Fruit fly (Drosophila melanogaster): ENCODE measurements around the gene CG10132.
A peak's percentile ranks its signal among the peaks of the same experiment; 100 is the strongest.

Gene CG10132

DNA sequence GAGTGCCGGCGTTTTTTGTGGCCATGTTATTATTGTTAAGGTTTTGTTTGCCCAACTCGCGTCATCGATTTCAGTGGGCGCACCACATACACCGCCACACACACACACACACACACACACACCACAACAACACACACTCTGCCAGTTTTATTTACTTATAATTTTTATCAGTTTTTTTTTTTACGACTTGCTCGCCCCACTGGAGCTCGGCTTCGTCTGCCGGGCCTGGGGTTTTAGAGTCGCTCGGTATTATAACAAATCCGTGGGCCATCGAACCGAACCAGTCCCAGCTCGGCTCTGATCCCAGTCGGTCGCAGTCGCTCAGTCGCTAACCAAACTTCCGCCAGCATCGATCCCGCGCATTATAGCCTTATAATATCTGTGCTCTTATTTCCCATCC is 30.8 kb downstream of the CG10132 start (continued):
- TF ChIP-seq CG32006 (GFP tag; optimal IDR thresholded peaks at IDR 0.05) = no peak
- peak; percentile 74 for TF ChIP-seq CG6854 (GFP tag; optimal IDR thresholded peaks at IDR 0.05)
- no peak for TF ChIP-seq CG34406 (GFP tag; optimal IDR thresholded peaks at IDR 0.05)
- peak; percentile 29 for TF ChIP-seq CG9139 (GFP tag; optimal IDR thresholded peaks at IDR 0.05)
- TF ChIP-seq CG3919 (GFP tag; optimal IDR thresholded peaks at IDR 0.05) = no peak
- TF ChIP-seq Ets96B (tag; optimal IDR thresholded peaks at IDR 0.05) = no peak
- TF ChIP-seq Sox14 (GFP tag; optimal IDR thresholded peaks at IDR 0.05) = no peak
- no peak for TF ChIP-seq lz (GFP tag; optimal IDR thresholded peaks at IDR 0.05)
- TF ChIP-seq CG1621 (tag; optimal IDR thresholded peaks at IDR 0.05) = peak; percentile 69
- TF ChIP-seq fd59A (GFP tag; optimal IDR thresholded peaks at IDR 0.05) = no peak
- TF ChIP-seq eg (GFP tag; IDR thresholded peaks at IDR 0.05) = no peak; the same call in 2 of the 3 replicates
- no peak for TF ChIP-seq net (GFP tag; optimal IDR thresholded peaks at IDR 0.05)
- TF ChIP-seq ss (GFP tag; optimal IDR thresholded peaks at IDR 0.05) = no peak
- no peak for TF ChIP-seq Ets21C (GFP tag; optimal IDR thresholded peaks at IDR 0.05)
- no peak for TF ChIP-seq Eip93F (GFP tag; optimal IDR thresholded peaks at IDR 0.05)
- TF ChIP-seq CG7368 (GFP tag; optimal IDR thresholded peaks at IDR 0.05) = no peak
- no peak for TF ChIP-seq Hr39 (GFP tag; optimal IDR thresholded peaks at IDR 0.05)
- no peak for TF ChIP-seq Hr4 (GFP tag; optimal IDR thresholded peaks at IDR 0.05)

DNA sequence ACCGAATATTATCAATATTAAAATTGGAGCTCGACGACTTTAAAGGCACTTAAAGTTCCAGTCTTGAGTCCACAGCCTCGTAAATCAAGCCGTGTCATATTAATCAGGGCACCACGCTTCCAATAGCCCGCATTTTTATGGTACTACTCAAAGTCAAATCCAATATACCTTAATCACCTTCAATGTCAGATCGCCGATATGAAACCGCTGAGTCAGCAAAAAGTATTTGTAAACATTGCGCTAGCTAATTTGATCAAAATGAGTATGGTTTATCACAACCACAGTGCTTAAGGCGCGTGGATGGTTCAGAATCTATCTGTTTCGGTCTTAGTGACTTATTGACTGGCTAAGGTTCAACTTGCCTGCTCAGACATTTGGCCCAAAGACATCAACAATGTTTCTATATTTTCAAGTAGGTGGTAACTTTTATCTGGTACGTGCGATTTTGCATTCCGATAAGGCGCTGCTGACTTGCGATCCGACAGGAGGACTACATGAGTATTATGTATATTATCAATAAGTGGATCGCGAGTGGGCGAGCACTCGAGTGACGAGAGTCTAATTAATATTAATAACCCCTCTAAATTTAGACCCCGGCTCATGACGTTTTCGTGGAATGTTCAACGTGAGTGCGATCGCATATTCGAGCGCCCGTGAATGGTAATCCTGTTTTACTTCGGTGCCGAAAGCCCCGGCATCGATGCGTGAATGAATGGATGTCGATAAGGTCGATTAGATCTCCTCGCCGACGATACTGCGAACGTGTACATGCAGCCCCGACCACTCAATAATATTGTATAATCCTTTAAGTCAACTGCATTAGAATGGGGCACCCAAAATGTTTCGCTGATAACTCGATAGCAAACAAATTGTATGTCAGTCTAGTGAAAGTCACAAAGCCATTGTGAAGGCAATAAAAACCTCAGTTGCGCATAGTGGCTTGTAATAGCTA is 44.7 kb downstream of the CG10132 start, which contains the start of gene CG13078:
CG13078 (plus strand) TSS at position 902 of the 952 bp plus-strand sequence.
- TF ChIP-seq Ets21C (GFP tag; optimal IDR thresholded peaks at IDR 0.05) = no peak
- no peak for TF ChIP-seq CG6808 (GFP tag; optimal IDR thresholded peaks at IDR 0.05)
- no peak for TF ChIP-seq esn (GFP tag; optimal IDR thresholded peaks at IDR 0.05)
- no peak for TF ChIP-seq CG8119 (GFP tag; IDR thresholded peaks at IDR 0.05)
- TF ChIP-seq Sox14 (GFP tag; optimal IDR thresholded peaks at IDR 0.05) = no peak
- no peak for TF ChIP-seq Gug (GFP tag; IDR thresholded peaks at IDR 0.05)
- TF ChIP-seq Blimp-1 (GFP tag; optimal IDR thresholded peaks at IDR 0.05) = no peak
- no peak for TF ChIP-seq CG3032 (tag; optimal IDR thresholded peaks at IDR 0.05)
- TF ChIP-seq CG6163 (GFP tag; IDR thresholded peaks at IDR 0.05) = no peak
- no peak for TF ChIP-seq ss (GFP tag; optimal IDR thresholded peaks at IDR 0.05)
- no peak for TF ChIP-seq CG6792 (GFP tag; optimal IDR thresholded peaks at IDR 0.05)
- no peak for TF ChIP-seq Eip93F (GFP tag; optimal IDR thresholded peaks at IDR 0.05)
- no peak for TF ChIP-seq fd85E (GFP tag; optimal IDR thresholded peaks at IDR 0.05)
- no peak for TF ChIP-seq pdm3 (GFP tag; optimal IDR thresholded peaks at IDR 0.05)
- no peak for TF ChIP-seq Sox102F (GFP tag; optimal IDR thresholded peaks at IDR 0.05)
- TF ChIP-seq CG10631 (GFP tag; optimal IDR thresholded peaks at IDR 0.05) = no peak
- no peak for TF ChIP-seq CG34406 (GFP tag; optimal IDR thresholded peaks at IDR 0.05)
- no peak for TF ChIP-seq CG3919 (GFP tag; optimal IDR thresholded peaks at IDR 0.05)
- no peak for TF ChIP-seq CG8319 (GFP tag; optimal IDR thresholded peaks at IDR 0.05)

- no peak for TF ChIP-seq CG10669 (GFP tag; optimal IDR thresholded peaks at IDR 0.05)
- TF ChIP-seq fkh (GFP tag; optimal IDR thresholded peaks at IDR 0.05) = peak; percentile 40
- TF ChIP-seq Eip78C (GFP tag) = peak; percentile 38
- TF ChIP-seq Ets21C (GFP tag; optimal IDR thresholded peaks at IDR 0.05) = no peak
These were observed 46.7 kb downstream of the CG10132 start, which contains the start of gene CG13077 for dm6 chr2L:19565233-19565898. Gene CG13077 (plus strand): TSS chr2L:19565863.
